Fruit fly (Drosophila melanogaster) whole organism, pupa: ENCODE data around the gene Dysb.
A peak's percentile ranks its signal among the peaks of the same experiment; 100 is the strongest.

Source experiments
- CG10348 ChIP-seq: fragments of 200-800 bp; sonication (Bioruptor generic); IDR thresholded peaks from 2 replicates; pipeline ENCODE4 v1.3.6; 2022; ENCODE audit warnings: missing biosample characterization, missing genetic modification characterization
- CG12605 ChIP-seq: fragments of 200-800 bp; sonication (Bioruptor generic); IDR thresholded peaks from 2 replicates; pipeline ENCODE4 v1.3.6; 2022; ENCODE audit warnings: missing biosample characterization, missing genetic modification characterization
- CG13204 ChIP-seq: fragments of 200-800 bp; sonication (Bioruptor generic); optimal IDR thresholded peaks from 2 replicates; lab custom pipeline; 2018; ENCODE audit warnings: missing biosample characterization, mild to moderate bottlenecking, missing genetic modification characterization, moderate library complexity
- CG14655 ChIP-seq: fragments of 200-800 bp; sonication (Bioruptor generic); optimal IDR thresholded peaks from 3 replicates; lab custom pipeline; 2017; ENCODE audit warnings: mild to moderate bottlenecking, missing biosample characterization, missing genetic modification reagents, missing genetic modification characterization
- CG15710 ChIP-seq: fragments of 200-800 bp; sonication (Bioruptor generic); optimal IDR thresholded peaks from 2 replicates; lab custom pipeline; 2018; ENCODE audit warnings: missing biosample characterization, mild to moderate bottlenecking, missing genetic modification characterization, moderate library complexity
- CG34367 ChIP-seq: fragments of 200-800 bp; sonication (Bioruptor generic); optimal IDR thresholded peaks from 2 replicates; lab custom pipeline; 2018; ENCODE audit warnings: missing biosample characterization, mild to moderate bottlenecking, missing genetic modification characterization
- CG4496 ChIP-seq: fragments of 200-800 bp; sonication (Bioruptor generic); IDR thresholded peaks from 3 replicates; pipeline ENCODE4 v1.3.6; 2022; ENCODE audit warnings: missing biosample characterization, missing genetic modification characterization
- CG8159 ChIP-seq: fragments of 200-800 bp; sonication (Bioruptor generic); optimal IDR thresholded peaks from 3 replicates; lab custom pipeline; 2018; ENCODE audit warnings: missing biosample characterization, mild to moderate bottlenecking, missing genetic modification characterization, moderate library complexity
- EcR ChIP-seq: fragments of 200-800 bp; sonication (Bioruptor generic); optimal IDR thresholded peaks from 3 replicates; lab custom pipeline; 2019; ENCODE audit warnings: missing biosample characterization, missing genetic modification characterization, mild to moderate bottlenecking, moderate library complexity, missing genetic modification reagents
- Ets98B ChIP-seq: fragments of 200-800 bp; sonication (Bioruptor generic); IDR thresholded peaks from 2 replicates; pipeline ENCODE4 v1.3.6; 2022; ENCODE audit warnings: missing biosample characterization, missing genetic modification characterization
- Pif1A ChIP-seq: fragments of 200-800 bp; sonication (Bioruptor generic); optimal IDR thresholded peaks from 3 replicates; lab custom pipeline; 2016; ENCODE audit warnings: missing biosample characterization, missing genetic modification characterization
- Pif1B ChIP-seq: fragments of 200-800 bp; sonication (Bioruptor generic); optimal IDR thresholded peaks from 3 replicates; lab custom pipeline; 2016; ENCODE audit warnings: missing biosample characterization, missing genetic modification characterization
- fd96Ca ChIP-seq: fragments of 200-800 bp; sonication (Bioruptor generic); IDR thresholded peaks from 3 replicates; pipeline ENCODE4 v1.3.6; 2022; ENCODE audit warnings: missing biosample characterization, missing genetic modification characterization
- rn ChIP-seq: fragments of 200-800 bp; sonication (Bioruptor generic); IDR thresholded peaks from 2 replicates; pipeline ENCODE4 v1.3.6; 2022; ENCODE audit warnings: missing biosample characterization, missing genetic modification characterization

dm6 chr3L:18828318-18828717 lies 39.3 kb upstream of the Dysb start:
- no peak for TF ChIP-seq CG10348
- TF ChIP-seq CG13204 (GFP tag; lab: Kevin White, UChicago) = no peak
- no peak for TF ChIP-seq Ets98B (GFP tag; lab: Robert Waterston, UW)
- TF ChIP-seq Pif1A (GFP tag; lab: Kevin White, UChicago) = no peak
- TF ChIP-seq CG4496 (GFP tag; lab: Robert Waterston, UW) = no peak
- no peak for TF ChIP-seq EcR (GFP tag; lab: Kevin White, UChicago)
- TF ChIP-seq fd96Ca (GFP tag; lab: Robert Waterston, UW) = no peak
- TF ChIP-seq Pif1B = no peak
- no peak for TF ChIP-seq CG15710
- no peak for TF ChIP-seq rn (GFP tag; lab: Robert Waterston, UW)
- TF ChIP-seq CG14655 (GFP tag; lab: Kevin White, UChicago) = no peak
- no peak for TF ChIP-seq CG8159
- TF ChIP-seq CG34367 = no peak
- peak; percentile 72; the same call in 1 of the 2 replicates for TF ChIP-seq CG12605 (GFP tag; lab: Robert Waterston, UW)
